Worm (Caenorhabditis elegans) whole organism, L4 larva: ENCODE measurements around the gene ykt-6.

Source experiments
- F10B5.3 ChIP-seq: sonication (generic microtip); optimal IDR thresholded peaks from 2 replicates; lab custom pipeline; 2016; ENCODE audit warnings: mild to moderate bottlenecking, missing genetic modification characterization, missing compliant biosample characterization
- F49E8.2 ChIP-seq: sonication (generic microtip); optimal IDR thresholded peaks from 2 replicates; lab custom pipeline; 2016; ENCODE audit warnings: missing compliant biosample characterization, mild to moderate bottlenecking, missing genetic modification characterization, borderline replicate concordance
- Y105C5A.15 ChIP-seq: fragments of 200-800 bp; sonication (Bioruptor generic); IDR thresholded peaks from 2 replicates; pipeline ENCODE4 v1.3.6; 2022; ENCODE audit warnings: missing genetic modification characterization, missing compliant biosample characterization
- Y5F2A.4 ChIP-seq: fragments of 200-800 bp; sonication (Bioruptor generic); optimal IDR thresholded peaks from 2 replicates; lab custom pipeline; 2018; ENCODE audit warnings: mild to moderate bottlenecking, missing genetic modification characterization, missing compliant biosample characterization
- ZK337.2 ChIP-seq: fragments of 200-800 bp; sonication (Bioruptor generic); IDR thresholded peaks from 2 replicates; pipeline ENCODE4 v1.3.6; 2022; ENCODE audit warnings: missing genetic modification reagents, missing genetic modification characterization, missing compliant biosample characterization
- arid-1 ChIP-seq: fragments of 200-800 bp; sonication (Bioruptor generic); conservative IDR thresholded peaks from 2 replicates; pipeline ENCODE4 v1.3.6; 2022; ENCODE audit warnings: missing genetic modification reagents, missing genetic modification characterization, missing compliant biosample characterization
- attf-4 ChIP-seq: sonication (generic microtip); optimal IDR thresholded peaks from 3 replicates; lab custom pipeline; 2017; ENCODE audit warnings: missing biosample characterization, missing genetic modification characterization
- ceh-28 ChIP-seq: fragments of 150-350 bp; optimal IDR thresholded peaks from 2 replicates; lab custom pipeline; 2014; ENCODE audit warnings: missing biosample characterization, missing genetic modification reagents, missing genetic modification characterization
- ceh-82 ChIP-seq: sonication (generic microtip); optimal IDR thresholded peaks from 2 replicates; lab custom pipeline; 2017; ENCODE audit warnings: missing biosample characterization, missing genetic modification characterization
- ctbp-1 ChIP-seq: fragments of 200-800 bp; sonication (Bioruptor generic); IDR thresholded peaks from 2 replicates; pipeline ENCODE4 v1.3.6; 2022; ENCODE audit warnings: missing genetic modification reagents, missing genetic modification characterization, missing compliant biosample characterization
- daf-16 ChIP-seq, 3 experiments: sonication (generic microtip); optimal IDR thresholded peaks; 2 replicates each; lab custom pipeline; 2016 to 2017; ENCODE audit warnings: missing genetic modification characterization in 3 of 3, missing genetic modification reagents in 3 of 3, mild to moderate bottlenecking in 2 of 3, missing compliant biosample characterization in 2 of 3, missing biosample characterization in 1 of 3, moderate library complexity in 1 of 3
- daf-19 ChIP-seq: fragments of 200-800 bp; sonication (Bioruptor generic); conservative IDR thresholded peaks from 2 replicates; pipeline ENCODE4 v1.3.6; 2022; ENCODE audit warnings: missing genetic modification characterization, missing compliant biosample characterization
- dmd-8 ChIP-seq: fragments of 200-800 bp; sonication (Bioruptor generic); IDR thresholded peaks from 2 replicates; pipeline ENCODE4 v1.3.6; 2022; ENCODE audit warnings: missing genetic modification characterization, missing compliant biosample characterization
- dmd-9 ChIP-seq: fragments of 200-800 bp; sonication (Bioruptor generic); IDR thresholded peaks from 2 replicates; pipeline ENCODE4 v1.3.6; 2022; ENCODE audit warnings: missing genetic modification reagents, missing genetic modification characterization, missing compliant biosample characterization
- dpl-1 ChIP-seq: fragments of 150-350 bp; optimal IDR thresholded peaks from 2 replicates; lab custom pipeline; 2014; ENCODE audit warnings: missing biosample characterization, missing genetic modification reagents, missing genetic modification characterization
- dve-1 ChIP-seq: sonication (generic microtip); optimal IDR thresholded peaks from 2 replicates; lab custom pipeline; 2017; ENCODE audit warnings: antibody characterized with exemption, mild to moderate bottlenecking, missing genetic modification characterization, missing compliant biosample characterization; ENCODE audit not compliant: insufficient read depth
- egl-43 ChIP-seq: fragments of 200-800 bp; sonication (Bioruptor generic); IDR thresholded peaks from 2 replicates; pipeline ENCODE4 v1.3.6; 2022; ENCODE audit warnings: missing genetic modification reagents, missing genetic modification characterization, missing compliant biosample characterization
- gei-8 ChIP-seq: fragments of 200-800 bp; sonication (Bioruptor generic); optimal IDR thresholded peaks from 2 replicates; lab custom pipeline; 2018; ENCODE audit warnings: mild to moderate bottlenecking, missing genetic modification characterization, missing compliant biosample characterization
- hlh-30 ChIP-seq: sonication (generic microtip); optimal IDR thresholded peaks from 2 replicates; lab custom pipeline; 2017; ENCODE audit warnings: antibody characterized with exemption, mild to moderate bottlenecking, missing genetic modification characterization, missing compliant biosample characterization; ENCODE audit not compliant: insufficient read depth
- lin-13 ChIP-seq: fragments of 150-350 bp; optimal IDR thresholded peaks from 2 replicates; lab custom pipeline; 2014; ENCODE audit warnings: missing biosample characterization, missing genetic modification reagents, missing genetic modification characterization
- lir-3 ChIP-seq: sonication (generic microtip); optimal IDR thresholded peaks from 2 replicates; lab custom pipeline; 2016; ENCODE audit warnings: mild to moderate bottlenecking, missing genetic modification characterization, missing compliant biosample characterization
- madf-9 ChIP-seq: fragments of 200-800 bp; sonication (Bioruptor generic); conservative IDR thresholded peaks from 2 replicates; pipeline ENCODE4 v1.3.6; 2022; ENCODE audit warnings: missing genetic modification reagents, missing genetic modification characterization, missing compliant biosample characterization
- mdl-1 ChIP-seq, 2 experiments: fragments of 150-350 bp in 1 of 2; sonication (generic microtip) in 1 of 2; optimal IDR thresholded peaks; 2 replicates each; lab custom pipeline; 2014 to 2017; ENCODE audit warnings: missing biosample characterization in 2 of 2, missing genetic modification characterization in 2 of 2
- mxl-2 ChIP-seq: fragments of 200-800 bp; sonication (Bioruptor generic); conservative IDR thresholded peaks from 2 replicates; pipeline ENCODE4 v1.3.6; 2022; ENCODE audit warnings: missing genetic modification reagents, missing genetic modification characterization, missing compliant biosample characterization
- nhr-111 ChIP-seq: fragments of 200-800 bp; sonication (Bioruptor generic); optimal IDR thresholded peaks from 2 replicates; lab custom pipeline; 2018; ENCODE audit warnings: mild to moderate bottlenecking, missing genetic modification characterization, missing compliant biosample characterization
- nhr-25 ChIP-seq: sonication (generic microtip); optimal IDR thresholded peaks from 2 replicates; lab custom pipeline; 2017; ENCODE audit warnings: missing genetic modification characterization, mild to moderate bottlenecking, missing compliant biosample characterization, antibody characterized with exemption, moderate library complexity, borderline replicate concordance; ENCODE audit not compliant: insufficient read depth
- nhr-28 ChIP-seq: fragments of 150-350 bp; optimal IDR thresholded peaks from 2 replicates; lab custom pipeline; 2014; ENCODE audit warnings: missing biosample characterization, missing genetic modification characterization
- nhr-42 ChIP-seq: fragments of 200-800 bp; sonication (Bioruptor generic); IDR thresholded peaks from 2 replicates; pipeline ENCODE4 v1.3.6; 2022; ENCODE audit warnings: missing genetic modification characterization, missing compliant biosample characterization
- nhr-48 ChIP-seq: sonication (generic microtip); optimal IDR thresholded peaks from 2 replicates; lab custom pipeline; 2016; ENCODE audit warnings: mild to moderate bottlenecking, missing genetic modification characterization, missing compliant biosample characterization
- nhr-77 ChIP-seq: fragments of 150-350 bp; optimal IDR thresholded peaks from 2 replicates; lab custom pipeline; 2014; ENCODE audit warnings: missing biosample characterization, missing genetic modification characterization
- pha-4 ChIP-seq, 2 experiments: fragments of 150-350 bp in 1 of 2; fragments of 200-800 bp in 1 of 2; sonication (Bioruptor generic) in 1 of 2; IDR thresholded peaks in 1 of 2; optimal IDR thresholded peaks in 1 of 2; 2 replicates each; pipeline versions ENCODE4 v1.3.6 to Lab custom; 2014 to 2022; ENCODE audit warnings: missing genetic modification characterization in 2 of 2, missing genetic modification reagents in 2 of 2, missing biosample characterization in 1 of 2, missing compliant biosample characterization in 1 of 2
- pqm-1 ChIP-seq: sonication (generic microtip); optimal IDR thresholded peaks from 2 replicates; lab custom pipeline; 2017; ENCODE audit warnings: missing biosample characterization, missing genetic modification characterization
- rbr-2 ChIP-seq: sonication (generic microtip); optimal IDR thresholded peaks from 2 replicates; lab custom pipeline; 2016; ENCODE audit warnings: missing genotype, missing genetic modification characterization, missing compliant biosample characterization
- set-16 ChIP-seq: fragments of 200-800 bp; sonication (Bioruptor generic); IDR thresholded peaks from 2 replicates; pipeline ENCODE4 v1.3.6; 2022; ENCODE audit warnings: missing genetic modification reagents, missing genetic modification characterization, missing compliant biosample characterization
- snpc-1.2 ChIP-seq: fragments of 200-800 bp; sonication (Bioruptor generic); IDR thresholded peaks from 2 replicates; pipeline ENCODE4 v1.3.6; 2022; ENCODE audit warnings: missing genetic modification reagents, missing genetic modification characterization, missing compliant biosample characterization
- snpc-4 ChIP-seq: fragments of 150-350 bp; optimal IDR thresholded peaks from 2 replicates; lab custom pipeline; 2014; ENCODE audit warnings: missing biosample characterization, missing genetic modification characterization
- tra-1 ChIP-seq: fragments of 200-800 bp; sonication (Bioruptor generic); IDR thresholded peaks from 2 replicates; pipeline ENCODE4 v1.3.6; 2022; ENCODE audit warnings: missing genetic modification reagents, missing genetic modification characterization, missing compliant biosample characterization
- zip-11 ChIP-seq: fragments of 200-800 bp; sonication (Bioruptor generic); IDR thresholded peaks from 2 replicates; pipeline ENCODE4 v1.3.6; 2022; ENCODE audit warnings: missing genetic modification characterization, missing compliant biosample characterization
- zip-2 ChIP-seq: fragments of 150-350 bp; optimal IDR thresholded peaks from 2 replicates; lab custom pipeline; 2014; ENCODE audit warnings: missing biosample characterization, missing genetic modification characterization
- ztf-11 ChIP-seq: fragments of 150-350 bp; optimal IDR thresholded peaks from 2 replicates; lab custom pipeline; 2014; ENCODE audit warnings: missing biosample characterization, missing genetic modification characterization
- ztf-7 ChIP-seq: fragments of 150-350 bp; optimal IDR thresholded peaks from 2 replicates; lab custom pipeline; 2014; ENCODE audit warnings: missing biosample characterization, missing genetic modification characterization

ykt-6 gene

ce11 chrIII:7272088-7272487, 15.3 kb downstream of the ykt-6 start (continued):
- no peak for TF ChIP-seq F10B5.3 (tag; lab: Kevin White, UChicago)
- TF ChIP-seq nhr-28: peak; percentile 40
- peak; percentile 71; the same call in 1 of the 2 replicates for TF ChIP-seq tra-1 (GFP tag; lab: Robert Waterston, UW)
- no peak for TF ChIP-seq gei-8 (GFP tag; lab: Kevin White, UChicago)
- TF ChIP-seq ceh-28 (tag; lab: Kevin White, UChicago): no peak
- peak in 1 of 2 experiments; percentile 84 for TF ChIP-seq mdl-1 (tag; optimal IDR thresholded peaks at IDR 0.05; lab: Kevin White, UChicago)
- TF ChIP-seq nhr-25 (tag; lab: Kevin White, UChicago): peak; percentile 15
- no peak for TF ChIP-seq zip-11 (GFP tag; lab: Robert Waterston, UW)
- no peak for TF ChIP-seq set-16 (GFP tag; lab: Robert Waterston, UW)
- TF ChIP-seq daf-16 (GFP tag; optimal IDR thresholded peaks at IDR 0.05; lab: Kevin White, UChicago): no peak
- peak; percentile 21 for TF ChIP-seq daf-16 (tag; optimal IDR thresholded peaks at IDR 0.05; lab: Kevin White, UChicago)
- TF ChIP-seq daf-19 (GFP tag; lab: Robert Waterston, UW): no peak
- TF ChIP-seq snpc-4: no peak
- TF ChIP-seq nhr-48 (tag; lab: Kevin White, UChicago): no peak
- TF ChIP-seq arid-1 (GFP tag; lab: Robert Waterston, UW): peak; percentile 41; the same call in 1 of the 2 replicates
- TF ChIP-seq Y105C5A.15 (GFP tag; lab: Robert Waterston, UW): no peak
- TF ChIP-seq snpc-1.2 (GFP tag; lab: Robert Waterston, UW): no peak
- TF ChIP-seq attf-4 (tag; lab: Kevin White, UChicago): no peak
- no peak for TF ChIP-seq ZK337.2 (GFP tag; lab: Robert Waterston, UW)
- no peak for TF ChIP-seq nhr-111 (GFP tag; lab: Kevin White, UChicago)
- TF ChIP-seq lir-3 (tag; lab: Kevin White, UChicago): no peak
- peak; percentile 18 for TF ChIP-seq dpl-1 (GFP tag; lab: Kevin White, UChicago)
- TF ChIP-seq dmd-8 (GFP tag; lab: Robert Waterston, UW): no peak
- TF ChIP-seq lin-13 (GFP tag; lab: Kevin White, UChicago): no peak
- TF ChIP-seq ceh-82 (tag; lab: Kevin White, UChicago): no peak
- no peak for TF ChIP-seq ctbp-1
- TF ChIP-seq hlh-30 (tag; lab: Kevin White, UChicago): peak; percentile 97
- peak; percentile 26 for TF ChIP-seq ztf-7
- TF ChIP-seq egl-43 (GFP tag; lab: Robert Waterston, UW): no peak
- no peak for TF ChIP-seq Y5F2A.4 (GFP tag; lab: Kevin White, UChicago)
- no peak for TF ChIP-seq zip-2 (tag; lab: Kevin White, UChicago)
- TF ChIP-seq nhr-77: no peak
- no peak for TF ChIP-seq pha-4 (GFP tag; IDR thresholded peaks at IDR 0.05; lab: Robert Waterston, UW)
- TF ChIP-seq pha-4 (tag; optimal IDR thresholded peaks at IDR 0.05; lab: Kevin White, UChicago): peak; percentile 87
- no peak for TF ChIP-seq nhr-42 (GFP tag; lab: Robert Waterston, UW)
- TF ChIP-seq pqm-1 (tag; lab: Kevin White, UChicago): no peak
- no peak for TF ChIP-seq ztf-11 (tag; lab: Kevin White, UChicago)
- TF ChIP-seq madf-9 (GFP tag; lab: Robert Waterston, UW): no peak
- TF ChIP-seq dve-1 (tag; lab: Kevin White, UChicago): peak; percentile 54
- no peak for TF ChIP-seq F49E8.2 (tag; lab: Kevin White, UChicago)
- TF ChIP-seq mxl-2 (GFP tag; lab: Robert Waterston, UW): no peak
- TF ChIP-seq rbr-2: peak; percentile 51
- no peak for TF ChIP-seq dmd-9 (GFP tag; lab: Robert Waterston, UW)
- TF ChIP-seq, all 104 proteins: peak for 25
